Worm (Caenorhabditis elegans) whole organism, late embryonic: ENCODE measurements around the gene cyp-13A6.
A peak's percentile ranks its signal among the peaks of the same experiment; 100 is the strongest.

Experiments
- C08G9.2 ChIP-seq: sonication (generic microtip); optimal IDR thresholded peaks from 2 replicates; lab custom pipeline; 2016; ENCODE audit warnings: mild to moderate bottlenecking, missing genetic modification characterization, moderate library complexity, missing compliant biosample characterization
- C38D4.7 ChIP-seq: fragments of 200-800 bp; sonication (Bioruptor generic); optimal IDR thresholded peaks from 2 replicates; lab custom pipeline; 2018; ENCODE audit warnings: mild to moderate bottlenecking, missing genetic modification characterization, moderate library complexity, missing compliant biosample characterization
- F13H6.1 ChIP-seq: sonication (generic microtip); optimal IDR thresholded peaks from 2 replicates; lab custom pipeline; 2016; ENCODE audit warnings: missing genetic modification characterization, missing compliant biosample characterization
- K02D7.2 ChIP-seq: sonication (generic microtip); optimal IDR thresholded peaks from 2 replicates; lab custom pipeline; 2017; ENCODE audit warnings: mild to moderate bottlenecking, missing genetic modification characterization, missing compliant biosample characterization
- K09A11.1 ChIP-seq: sonication (generic microtip); optimal IDR thresholded peaks from 2 replicates; lab custom pipeline; 2017; ENCODE audit warnings: antibody characterized with exemption, mild to moderate bottlenecking, missing genetic modification characterization, missing compliant biosample characterization; ENCODE audit not compliant: insufficient read depth
- T23F11.4 ChIP-seq: fragments of 200-800 bp; sonication (Bioruptor generic); optimal IDR thresholded peaks from 2 replicates; lab custom pipeline; 2018; ENCODE audit warnings: mild to moderate bottlenecking, missing genetic modification characterization, missing compliant biosample characterization
- Y22D7AL.16 ChIP-seq: sonication (generic microtip); optimal IDR thresholded peaks from 2 replicates; lab custom pipeline; 2016; ENCODE audit warnings: missing genetic modification characterization, missing compliant biosample characterization
- ama-1 ChIP-seq: fragments of 150-350 bp; optimal IDR thresholded peaks from 2 replicates; lab custom pipeline; 2014
- ceh-14 ChIP-seq: sonication (generic microtip); optimal IDR thresholded peaks from 2 replicates; lab custom pipeline; 2016; ENCODE audit warnings: missing genotype, missing genetic modification characterization, missing compliant biosample characterization
- ceh-2 ChIP-seq: sonication (generic microtip); optimal IDR thresholded peaks from 2 replicates; lab custom pipeline; 2016; ENCODE audit warnings: missing genotype, missing genetic modification characterization, missing compliant biosample characterization
- ceh-22 ChIP-seq: sonication (generic microtip); optimal IDR thresholded peaks from 2 replicates; lab custom pipeline; 2017; ENCODE audit warnings: missing biosample characterization, missing genetic modification characterization
- ceh-31 ChIP-seq: sonication (generic microtip); optimal IDR thresholded peaks from 2 replicates; lab custom pipeline; 2016; ENCODE audit warnings: missing genetic modification characterization, missing compliant biosample characterization
- ceh-48 ChIP-seq: sonication (generic microtip); optimal IDR thresholded peaks from 2 replicates; lab custom pipeline; 2016; ENCODE audit warnings: missing genetic modification characterization, inconsistent platforms, missing compliant biosample characterization
- ceh-6 ChIP-seq: fragments of 200-800 bp; sonication (Bioruptor generic); optimal IDR thresholded peaks from 2 replicates; lab custom pipeline; 2018; ENCODE audit warnings: mild to moderate bottlenecking, missing genetic modification characterization, missing compliant biosample characterization
- ceh-9 ChIP-seq: sonication (generic microtip); optimal IDR thresholded peaks from 2 replicates; lab custom pipeline; 2016; ENCODE audit warnings: mild to moderate bottlenecking, missing genetic modification characterization, inconsistent platforms, missing compliant biosample characterization
- che-1 ChIP-seq: sonication (generic microtip); optimal IDR thresholded peaks from 2 replicates; lab custom pipeline; 2016; ENCODE audit warnings: mild to moderate bottlenecking, missing genetic modification characterization, missing compliant biosample characterization
- dmd-4 ChIP-seq: sonication (generic microtip); optimal IDR thresholded peaks from 2 replicates; lab custom pipeline; 2016; ENCODE audit warnings: borderline replicate concordance, missing genetic modification characterization, missing compliant biosample characterization
- dve-1 ChIP-seq: sonication (generic microtip); optimal IDR thresholded peaks from 2 replicates; lab custom pipeline; 2017; ENCODE audit warnings: antibody characterized with exemption, mild to moderate bottlenecking, missing genetic modification characterization, missing compliant biosample characterization
- elt-2 ChIP-seq: sonication (generic microtip); optimal IDR thresholded peaks from 2 replicates; lab custom pipeline; 2016; ENCODE audit warnings: missing genetic modification reagents, missing genetic modification characterization, missing compliant biosample characterization
- elt-4 ChIP-seq: sonication (generic microtip); optimal IDR thresholded peaks from 2 replicates; lab custom pipeline; 2016; ENCODE audit warnings: missing genetic modification characterization, missing compliant biosample characterization
- ets-4 ChIP-seq: sonication (generic microtip); optimal IDR thresholded peaks from 2 replicates; lab custom pipeline; 2016; ENCODE audit warnings: missing genetic modification characterization, missing compliant biosample characterization
- eyg-1 ChIP-seq: sonication (generic microtip); optimal IDR thresholded peaks from 2 replicates; lab custom pipeline; 2016; ENCODE audit warnings: missing genotype, missing genetic modification characterization, missing compliant biosample characterization
- fkh-10 ChIP-seq: fragments of 150-350 bp; optimal IDR thresholded peaks from 2 replicates; lab custom pipeline; 2014; ENCODE audit warnings: missing biosample characterization, missing genetic modification reagents, missing genetic modification characterization
- fkh-6 ChIP-seq: sonication (generic microtip); optimal IDR thresholded peaks from 2 replicates; lab custom pipeline; 2016; ENCODE audit warnings: missing genetic modification characterization, missing compliant biosample characterization
- gmeb-2 ChIP-seq: sonication (generic microtip); optimal IDR thresholded peaks from 2 replicates; lab custom pipeline; 2016; ENCODE audit warnings: missing genetic modification characterization, inconsistent platforms, missing compliant biosample characterization
- hlh-15 ChIP-seq: sonication (generic microtip); optimal IDR thresholded peaks from 2 replicates; lab custom pipeline; 2016; ENCODE audit warnings: missing genetic modification characterization, missing compliant biosample characterization
- hlh-30 ChIP-seq: sonication (generic microtip); optimal IDR thresholded peaks from 2 replicates; lab custom pipeline; 2017; ENCODE audit warnings: antibody characterized with exemption, missing genetic modification characterization, missing compliant biosample characterization; ENCODE audit not compliant: insufficient read depth
- hlh-6 ChIP-seq: sonication (generic microtip); optimal IDR thresholded peaks from 2 replicates; lab custom pipeline; 2016; ENCODE audit warnings: missing genotype, missing genetic modification characterization, missing compliant biosample characterization
- lim-6 ChIP-seq: sonication (generic microtip); optimal IDR thresholded peaks from 2 replicates; lab custom pipeline; 2016; ENCODE audit warnings: missing genetic modification characterization, missing compliant biosample characterization
- lin-11 ChIP-seq: fragments of 200-800 bp; sonication (Bioruptor generic); optimal IDR thresholded peaks from 2 replicates; lab custom pipeline; 2018; ENCODE audit warnings: mild to moderate bottlenecking, missing genetic modification characterization, missing compliant biosample characterization
- mec-3 ChIP-seq: sonication (generic microtip); optimal IDR thresholded peaks from 2 replicates; lab custom pipeline; 2016; ENCODE audit warnings: borderline replicate concordance, missing genetic modification characterization, missing compliant biosample characterization
- nfya-1 ChIP-seq: sonication (generic microtip); optimal IDR thresholded peaks from 2 replicates; lab custom pipeline; 2017; ENCODE audit warnings: missing genetic modification characterization, mild to moderate bottlenecking, missing compliant biosample characterization, antibody characterized with exemption, moderate library complexity
- nhr-11 ChIP-seq: fragments of 150-350 bp; optimal IDR thresholded peaks from 2 replicates; lab custom pipeline; 2014; ENCODE audit warnings: missing biosample characterization, missing genetic modification characterization
- npax-4 ChIP-seq: sonication (generic microtip); optimal IDR thresholded peaks from 2 replicates; lab custom pipeline; 2016; ENCODE audit warnings: missing genetic modification characterization, missing compliant biosample characterization
- odd-2 ChIP-seq: sonication (generic microtip); optimal IDR thresholded peaks from 2 replicates; lab custom pipeline; 2017; ENCODE audit warnings: antibody characterized with exemption, mild to moderate bottlenecking, missing genetic modification characterization, missing compliant biosample characterization
- pag-3 ChIP-seq: sonication (generic microtip); optimal IDR thresholded peaks from 2 replicates; lab custom pipeline; 2016; ENCODE audit warnings: missing compliant biosample characterization, missing genetic modification characterization, borderline replicate concordance
- pax-1 ChIP-seq: fragments of 150-350 bp; optimal IDR thresholded peaks from 2 replicates; lab custom pipeline; 2014; ENCODE audit warnings: missing biosample characterization, missing genetic modification characterization
- pha-2 ChIP-seq: sonication (generic microtip); optimal IDR thresholded peaks from 2 replicates; lab custom pipeline; 2017; ENCODE audit warnings: mild to moderate bottlenecking, missing genetic modification characterization, missing compliant biosample characterization
- pqm-1 ChIP-seq: sonication (generic microtip); optimal IDR thresholded peaks from 2 replicates; lab custom pipeline; 2016; ENCODE audit warnings: missing genetic modification characterization, missing compliant biosample characterization
- pros-1 ChIP-seq: fragments of 150-350 bp; optimal IDR thresholded peaks from 2 replicates; lab custom pipeline; 2014; ENCODE audit warnings: missing biosample characterization, missing genetic modification reagents, missing genetic modification characterization
- ref-2 ChIP-seq: sonication (generic microtip); optimal IDR thresholded peaks from 2 replicates; lab custom pipeline; 2016; ENCODE audit warnings: missing genetic modification characterization, missing compliant biosample characterization
- sox-2 ChIP-seq: fragments of 200-800 bp; sonication (Bioruptor generic); IDR thresholded peaks from 2 replicates; pipeline ENCODE4 v1.3.6; 2022; ENCODE audit warnings: missing genetic modification reagents, missing genetic modification characterization, missing compliant biosample characterization
- sox-4 ChIP-seq: sonication (generic microtip); optimal IDR thresholded peaks from 2 replicates; lab custom pipeline; 2017; ENCODE audit warnings: mild to moderate bottlenecking, missing genetic modification characterization, inconsistent platforms, missing compliant biosample characterization
- syd-9 ChIP-seq: sonication (generic microtip); optimal IDR thresholded peaks from 2 replicates; lab custom pipeline; 2016; ENCODE audit warnings: mild to moderate bottlenecking, missing genetic modification characterization, moderate library complexity, missing compliant biosample characterization
- tbx-7 ChIP-seq: sonication (generic microtip); optimal IDR thresholded peaks from 2 replicates; lab custom pipeline; 2016; ENCODE audit warnings: missing genotype, missing genetic modification characterization, missing compliant biosample characterization
- unc-3 ChIP-seq, 2 experiments: fragments of 200-800 bp in 1 of 2; sonication (Bioruptor generic) in 1 of 2; sonication (generic microtip) in 1 of 2; conservative IDR thresholded peaks in 1 of 2; optimal IDR thresholded peaks in 1 of 2; 2 replicates each; pipeline versions ENCODE4 v1.3.6 to Lab custom; 2016 to 2022; ENCODE audit warnings: missing compliant biosample characterization in 2 of 2, missing genetic modification characterization in 2 of 2, missing genetic modification reagents in 1 of 2
- unc-42 ChIP-seq: sonication (generic microtip); optimal IDR thresholded peaks from 2 replicates; lab custom pipeline; 2016; ENCODE audit warnings: missing genotype, missing genetic modification characterization, missing compliant biosample characterization
- unc-86 ChIP-seq: sonication (generic microtip); optimal IDR thresholded peaks from 2 replicates; lab custom pipeline; 2016; ENCODE audit warnings: missing genetic modification characterization, missing compliant biosample characterization
- zip-5 ChIP-seq: sonication (generic microtip); optimal IDR thresholded peaks from 2 replicates; lab custom pipeline; 2016; ENCODE audit warnings: missing genetic modification characterization, missing compliant biosample characterization

Gene cyp-13A6

ce11 chrII:9775790-9776189, 26.8 kb downstream of the cyp-13A6 start, which contains the start of gene T10B9.9:
Gene T10B9.9, minus strand, starts transcription at chrII:9775890.
- no peak for TF ChIP-seq hlh-30 (tag; lab: Kevin White, UChicago)
- no peak for TF ChIP-seq K02D7.2
- no peak for TF ChIP-seq ceh-6
- TF ChIP-seq pax-1 (tag; lab: Kevin White, UChicago), result no peak
- TF ChIP-seq dve-1 (tag; lab: Kevin White, UChicago), result no peak
- no peak for TF ChIP-seq ref-2 (tag; lab: Kevin White, UChicago)
- no peak for TF ChIP-seq gmeb-2 (tag; lab: Kevin White, UChicago)
- no peak for TF ChIP-seq C08G9.2 (tag; lab: Kevin White, UChicago)
- no peak for TF ChIP-seq nfya-1 (tag; lab: Kevin White, UChicago)
- no peak for TF ChIP-seq ceh-14 (tag; lab: Kevin White, UChicago)
- TF ChIP-seq unc-86 (tag; lab: Kevin White, UChicago), result no peak
- no peak for TF ChIP-seq ceh-48
- TF ChIP-seq odd-2 (tag; lab: Kevin White, UChicago), result no peak
- TF ChIP-seq ama-1 (lab: Kevin White, UChicago), result no peak
- no peak for TF ChIP-seq nhr-11
- TF ChIP-seq hlh-15 (tag; lab: Kevin White, UChicago), result no peak
- TF ChIP-seq mec-3 (tag; lab: Kevin White, UChicago), result no peak
- TF ChIP-seq che-1 (tag; lab: Kevin White, UChicago), result no peak
- TF ChIP-seq pha-2, result no peak
- TF ChIP-seq ceh-22, result no peak

ce11 chrII:9774653-9775052, 28.0 kb downstream of the cyp-13A6 start:
- TF ChIP-seq pqm-1 (tag; lab: Kevin White, UChicago), result peak; percentile 39
- peak; percentile 41 for TF ChIP-seq F13H6.1 (tag; lab: Kevin White, UChicago)
- peak; percentile 84 for TF ChIP-seq gmeb-2 (tag; lab: Kevin White, UChicago)
- TF ChIP-seq C38D4.7 (GFP tag; lab: Kevin White, UChicago), result peak; percentile 81
- TF ChIP-seq unc-42 (tag; lab: Kevin White, UChicago), result peak; percentile 43
- TF ChIP-seq unc-3 (GFP tag; conservative IDR thresholded peaks at IDR 0.05; lab: Robert Waterston, UW), result peak; percentile 63
- peak; percentile 79 for TF ChIP-seq unc-3 (tag; optimal IDR thresholded peaks at IDR 0.05; lab: Kevin White, UChicago)
- TF ChIP-seq fkh-6 (tag; lab: Kevin White, UChicago), result peak; percentile 86
- TF ChIP-seq ceh-31 (tag; lab: Kevin White, UChicago), result peak; percentile 63
- peak; percentile 45 for TF ChIP-seq pros-1
- TF ChIP-seq npax-4 (tag; lab: Kevin White, UChicago), result peak; percentile 50
- peak; percentile 45 for TF ChIP-seq ets-4
- TF ChIP-seq K09A11.1, result peak; percentile 61
- peak; percentile 2 for TF ChIP-seq hlh-30 (tag; lab: Kevin White, UChicago)
- TF ChIP-seq ceh-48, result peak; percentile 66
- TF ChIP-seq lin-11 (tag; lab: Kevin White, UChicago), result peak; percentile 71
- TF ChIP-seq nfya-1 (tag; lab: Kevin White, UChicago), result peak; percentile 46
- peak; percentile 76 for TF ChIP-seq ceh-2 (tag; lab: Kevin White, UChicago)
- no peak for TF ChIP-seq fkh-10 (GFP tag; lab: Kevin White, UChicago)
- peak; percentile 79 for TF ChIP-seq sox-4 (tag; lab: Kevin White, UChicago)
- no peak for TF ChIP-seq ama-1 (lab: Kevin White, UChicago)
- peak; percentile 76 for TF ChIP-seq T23F11.4 (GFP tag; lab: Kevin White, UChicago)
- peak; percentile 84 for TF ChIP-seq hlh-6 (tag; lab: Kevin White, UChicago)
- peak; percentile 64 for TF ChIP-seq eyg-1 (tag; lab: Kevin White, UChicago)
- peak; percentile 83 for TF ChIP-seq sox-2 (GFP tag; lab: Robert Waterston, UW)
- peak; percentile 43 for TF ChIP-seq zip-5
- peak; percentile 83 for TF ChIP-seq dve-1 (tag; lab: Kevin White, UChicago)
- no peak for TF ChIP-seq odd-2 (tag; lab: Kevin White, UChicago)
- peak; percentile 32 for TF ChIP-seq lim-6
- TF ChIP-seq tbx-7 (tag; lab: Kevin White, UChicago), result peak; percentile 26
- peak; percentile 90 for TF ChIP-seq elt-2 (tag; lab: Kevin White, UChicago)
- peak; percentile 87 for TF ChIP-seq ceh-14 (tag; lab: Kevin White, UChicago)
- TF ChIP-seq Y22D7AL.16 (tag; lab: Kevin White, UChicago), result peak; percentile 66
- peak; percentile 62 for TF ChIP-seq ceh-9 (tag; lab: Kevin White, UChicago)
- peak; percentile 71 for TF ChIP-seq dmd-4
- no peak for TF ChIP-seq elt-4 (tag; lab: Kevin White, UChicago)
- TF ChIP-seq ref-2 (tag; lab: Kevin White, UChicago), result peak; percentile 73
- TF ChIP-seq pax-1 (tag; lab: Kevin White, UChicago), result no peak
- peak; percentile 78 for TF ChIP-seq syd-9
- no peak for TF ChIP-seq mec-3 (tag; lab: Kevin White, UChicago)
- TF ChIP-seq pag-3 (tag; lab: Kevin White, UChicago), result no peak
